Worm (Caenorhabditis elegans) whole organism, mixed stage, embryonic: ENCODE measurements around the gene gst-42.

Source experiments
- bed-3 ChIP-seq: fragments of 200-800 bp; sonication (Bioruptor generic); optimal IDR thresholded peaks from 3 replicates; lab custom pipeline; 2018; ENCODE audit warnings: mild to moderate bottlenecking, missing genetic modification characterization, moderate library complexity, missing compliant biosample characterization
- blmp-1 ChIP-seq: fragments of 150-350 bp; optimal IDR thresholded peaks from 2 replicates; lab custom pipeline; 2014; ENCODE audit warnings: missing biosample characterization, missing genetic modification characterization
- ceh-39 ChIP-seq: fragments of 150-350 bp; optimal IDR thresholded peaks from 2 replicates; lab custom pipeline; 2014; ENCODE audit warnings: missing biosample characterization, missing genetic modification characterization
- ceh-43 ChIP-seq: fragments of 200-800 bp; sonication (Bioruptor generic); optimal IDR thresholded peaks from 2 replicates; lab custom pipeline; 2018; ENCODE audit warnings: mild to moderate bottlenecking, missing genetic modification characterization, moderate library complexity, missing compliant biosample characterization
- ceh-83 ChIP-seq: fragments of 200-800 bp; sonication (Bioruptor generic); optimal IDR thresholded peaks from 2 replicates; lab custom pipeline; 2018; ENCODE audit warnings: mild to moderate bottlenecking, missing genetic modification characterization, missing compliant biosample characterization
- ces-1 ChIP-seq: fragments of 150-350 bp; optimal IDR thresholded peaks from 2 replicates; lab custom pipeline; 2014; ENCODE audit warnings: missing biosample characterization, missing genetic modification reagents, missing genetic modification characterization
- cnd-1 ChIP-seq: fragments of 200-800 bp; sonication (Bioruptor generic); optimal IDR thresholded peaks from 2 replicates; lab custom pipeline; 2018; ENCODE audit warnings: mild to moderate bottlenecking, missing genetic modification characterization, missing compliant biosample characterization
- drap-1 ChIP-seq: fragments of 200-800 bp; sonication (Bioruptor generic); optimal IDR thresholded peaks from 3 replicates; lab custom pipeline; 2018; ENCODE audit warnings: mild to moderate bottlenecking, missing genetic modification characterization, missing compliant biosample characterization
- elt-1 ChIP-seq: sonication (generic microtip); optimal IDR thresholded peaks from 2 replicates; lab custom pipeline; 2017; ENCODE audit warnings: missing genetic modification characterization, mild to moderate bottlenecking, missing compliant biosample characterization, antibody characterized with exemption, moderate library complexity, borderline replicate concordance; ENCODE audit not compliant: insufficient read depth
- elt-3 ChIP-seq: fragments of 150-350 bp; optimal IDR thresholded peaks from 2 replicates; lab custom pipeline; 2014; ENCODE audit warnings: missing biosample characterization, missing genetic modification characterization
- ham-2 ChIP-seq: fragments of 200-800 bp; sonication (Bioruptor generic); optimal IDR thresholded peaks from 2 replicates; lab custom pipeline; 2018; ENCODE audit warnings: mild to moderate bottlenecking, missing genetic modification characterization, missing compliant biosample characterization
- hlh-1 ChIP-seq: fragments of 150-350 bp; optimal IDR thresholded peaks from 2 replicates; lab custom pipeline; 2014; ENCODE audit warnings: missing biosample characterization, missing genetic modification reagents, missing genetic modification characterization
- lin-13 ChIP-seq: fragments of 150-350 bp; optimal IDR thresholded peaks from 2 replicates; lab custom pipeline; 2014; ENCODE audit warnings: missing biosample characterization, missing genetic modification characterization
- lin-32 ChIP-seq: fragments of 200-800 bp; sonication (Bioruptor generic); optimal IDR thresholded peaks from 2 replicates; lab custom pipeline; 2018; ENCODE audit warnings: mild to moderate bottlenecking, missing genetic modification characterization, missing compliant biosample characterization
- mab-5 ChIP-seq: fragments of 150-350 bp; optimal IDR thresholded peaks from 2 replicates; lab custom pipeline; 2014; ENCODE audit warnings: missing biosample characterization, missing genetic modification characterization
- mls-2 ChIP-seq: sonication (generic microtip); optimal IDR thresholded peaks from 2 replicates; lab custom pipeline; 2016; ENCODE audit warnings: mild to moderate bottlenecking, missing genetic modification characterization, moderate library complexity, missing compliant biosample characterization
- nhr-12 ChIP-seq: fragments of 150-350 bp; optimal IDR thresholded peaks from 2 replicates; lab custom pipeline; 2014; ENCODE audit warnings: missing biosample characterization, missing genetic modification characterization
- nhr-237 ChIP-seq: fragments of 150-350 bp; optimal IDR thresholded peaks from 2 replicates; lab custom pipeline; 2014; ENCODE audit warnings: missing biosample characterization, missing genetic modification characterization
- nhr-28 ChIP-seq: fragments of 150-350 bp; optimal IDR thresholded peaks from 2 replicates; lab custom pipeline; 2014; ENCODE audit warnings: missing biosample characterization, missing genetic modification characterization
- nhr-76 ChIP-seq: sonication (generic microtip); optimal IDR thresholded peaks from 2 replicates; lab custom pipeline; 2017; ENCODE audit warnings: missing biosample characterization, missing genetic modification characterization
- pha-4 ChIP-seq: fragments of 150-350 bp; optimal IDR thresholded peaks from 2 replicates; lab custom pipeline; 2018; ENCODE audit warnings: missing biosample characterization, missing genetic modification reagents, missing genetic modification characterization
- sem-2 ChIP-seq: fragments of 200-800 bp; sonication (Bioruptor generic); optimal IDR thresholded peaks from 2 replicates; lab custom pipeline; 2018; ENCODE audit warnings: mild to moderate bottlenecking, missing genetic modification characterization, missing compliant biosample characterization
- snpc-4 ChIP-seq: fragments of 150-350 bp; optimal IDR thresholded peaks from 2 replicates; lab custom pipeline; 2014; ENCODE audit warnings: missing biosample characterization, missing genetic modification characterization
- tbx-8 ChIP-seq: fragments of 200-800 bp; sonication (Bioruptor generic); optimal IDR thresholded peaks from 2 replicates; lab custom pipeline; 2018; ENCODE audit warnings: mild to moderate bottlenecking, missing genetic modification characterization, moderate library complexity, missing compliant biosample characterization
- unc-120 ChIP-seq: sonication (generic microtip); optimal IDR thresholded peaks from 2 replicates; lab custom pipeline; 2017; ENCODE audit warnings: missing genetic modification characterization, missing compliant biosample characterization; ENCODE audit not compliant: poor library complexity, severe bottlenecking
- unc-39 ChIP-seq: fragments of 150-350 bp; optimal IDR thresholded peaks from 2 replicates; lab custom pipeline; 2014; ENCODE audit warnings: missing biosample characterization, missing genetic modification characterization
- unc-62 ChIP-seq: fragments of 150-350 bp; optimal IDR thresholded peaks from 2 replicates; lab custom pipeline; 2014; ENCODE audit warnings: missing biosample characterization, missing genetic modification reagents, missing genetic modification characterization
- zip-8 ChIP-seq: fragments of 150-350 bp; optimal IDR thresholded peaks from 2 replicates; lab custom pipeline; 2014; ENCODE audit warnings: missing biosample characterization, missing genetic modification characterization
- ztf-11 ChIP-seq: fragments of 150-350 bp; optimal IDR thresholded peaks from 2 replicates; lab custom pipeline; 2014; ENCODE audit warnings: missing biosample characterization, missing genetic modification characterization

The gst-42 gene

ce11 chrX:11732752-11733151 is 5.0 kb upstream of the gst-42 start:
- TF ChIP-seq ceh-39 (tag; lab: Kevin White, UChicago) (no peak), drap-1 (GFP tag; lab: Kevin White, UChicago) (no peak), blmp-1 (tag; lab: Kevin White, UChicago) (no peak)

ce11 chrX:11726450-11726849 is 1.3 kb downstream of the gst-42 start:
- TF ChIP-seq elt-1 (tag; lab: Kevin White, UChicago): peak; percentile 97
- TF ChIP-seq ham-2 (GFP tag; lab: Kevin White, UChicago): peak; percentile 49
- TF ChIP-seq zip-8 (tag; lab: Kevin White, UChicago): no peak

ce11 chrX:11725646-11726045 is 2.1 kb downstream of the gst-42 start:
- TF ChIP-seq cnd-1 (no peak), unc-120 (tag; lab: Kevin White, UChicago) (no peak), ceh-39 (tag; lab: Kevin White, UChicago) (no peak), nhr-237 (tag; lab: Kevin White, UChicago) (no peak), ztf-11 (tag; lab: Kevin White, UChicago) (no peak), snpc-4 (tag; lab: Kevin White, UChicago) (no peak), tbx-8 (GFP tag; lab: Kevin White, UChicago) (no peak)

ce11 chrX:11723781-11724201 is 3.9 kb downstream of the gst-42 start, which contains the start of gene D1053.4:
D1053.4 (minus strand) TSS chrX:11723800.
- TF ChIP-seq pha-4 (tag; lab: Kevin White, UChicago) (no peak), sem-2 (GFP tag; lab: Kevin White, UChicago) (no peak), ces-1 (GFP tag; lab: Kevin White, UChicago) (peak; percentile 96), lin-32 (GFP tag; lab: Kevin White, UChicago) (no peak)

- no peak for TF ChIP-seq snpc-4 (tag; lab: Kevin White, UChicago)
- no peak for TF ChIP-seq mab-5 (tag; lab: Kevin White, UChicago)
- no peak for TF ChIP-seq nhr-76
- no peak for TF ChIP-seq elt-1 (tag; lab: Kevin White, UChicago)
- TF ChIP-seq hlh-1 (tag; lab: Kevin White, UChicago): no peak
- no peak for TF ChIP-seq ztf-11 (tag; lab: Kevin White, UChicago)
- TF ChIP-seq mls-2 (tag; lab: Kevin White, UChicago): no peak
- no peak for TF ChIP-seq zip-8 (tag; lab: Kevin White, UChicago)
- no peak for TF ChIP-seq elt-3 (tag; lab: Kevin White, UChicago)
- no peak for TF ChIP-seq pha-4 (tag; lab: Kevin White, UChicago)
- no peak for TF ChIP-seq lin-32 (GFP tag; lab: Kevin White, UChicago)
- no peak for TF ChIP-seq drap-1 (GFP tag; lab: Kevin White, UChicago)
- TF ChIP-seq bed-3 (GFP tag; lab: Kevin White, UChicago): no peak
- no peak for TF ChIP-seq unc-62
- TF ChIP-seq sem-2 (GFP tag; lab: Kevin White, UChicago): no peak
- no peak for TF ChIP-seq blmp-1 (tag; lab: Kevin White, UChicago)
- no peak for TF ChIP-seq lin-13 (tag; lab: Kevin White, UChicago)
- no peak for TF ChIP-seq ham-2 (GFP tag; lab: Kevin White, UChicago)
- TF ChIP-seq unc-39 (tag; lab: Kevin White, UChicago): no peak
Measured at ce11 chrX:11720058-11720457, 7.7 kb downstream of the gst-42 start.

- TF ChIP-seq sem-2 (GFP tag; lab: Kevin White, UChicago): no peak
- peak; percentile 17 for TF ChIP-seq nhr-237 (tag; lab: Kevin White, UChicago)
Measured at ce11 chrX:11718751-11719150, 9.0 kb downstream of the gst-42 start.

- TF ChIP-seq ceh-43 (GFP tag; lab: Kevin White, UChicago) (no peak), drap-1 (GFP tag; lab: Kevin White, UChicago) (no peak), nhr-12 (tag; lab: Kevin White, UChicago) (no peak), nhr-28 (tag; lab: Kevin White, UChicago) (no peak), ces-1 (GFP tag; lab: Kevin White, UChicago) (no peak), tbx-8 (GFP tag; lab: Kevin White, UChicago) (no peak), cnd-1 (no peak), ham-2 (GFP tag; lab: Kevin White, UChicago) (no peak), elt-1 (tag; lab: Kevin White, UChicago) (no peak), pha-4 (tag; lab: Kevin White, UChicago) (no peak), lin-32 (GFP tag; lab: Kevin White, UChicago) (no peak), ceh-83 (no peak), ztf-11 (tag; lab: Kevin White, UChicago) (no peak), unc-120 (tag; lab: Kevin White, UChicago) (no peak), ceh-39 (tag; lab: Kevin White, UChicago) (no peak), mab-5 (tag; lab: Kevin White, UChicago) (no peak), snpc-4 (tag; lab: Kevin White, UChicago) (no peak)
Measured at ce11 chrX:11716463-11716960, 11.2 kb downstream of the gst-42 start, which contains the start of gene C44C10.9. C44C10.9 (minus strand) TSS chrX:11716513.
